Worm (Caenorhabditis elegans) whole organism, L1 larva: ENCODE results near the gene gcn-2.
A peak's percentile ranks its signal among the peaks of the same experiment; 100 is the strongest.
"Not testable (repeated sequence)": the region's sequence is repeated elsewhere in the genome, so short reads cannot be mapped to it uniquely, and the experiment has no call there.

Experiments used
- C16A3.4 ChIP-seq: fragments of 150-350 bp; optimal IDR thresholded peaks from 2 replicates; lab custom pipeline; 2014; ENCODE audit warnings: missing biosample characterization, missing genetic modification characterization
- C34B4.2 ChIP-seq: sonication (generic microtip); optimal IDR thresholded peaks from 2 replicates; lab custom pipeline; 2017; ENCODE audit warnings: mild to moderate bottlenecking, missing genetic modification characterization, missing compliant biosample characterization
- Y116A8C.19 ChIP-seq: sonication (generic microtip); optimal IDR thresholded peaks from 2 replicates; lab custom pipeline; 2016; ENCODE audit warnings: missing compliant biosample characterization, missing genetic modification characterization, borderline replicate concordance
- aha-1 ChIP-seq: fragments of 150-350 bp; optimal IDR thresholded peaks from 2 replicates; lab custom pipeline; 2014; ENCODE audit warnings: missing biosample characterization, missing genetic modification characterization
- alr-1 ChIP-seq: fragments of 200-800 bp; sonication (Bioruptor generic); optimal IDR thresholded peaks from 2 replicates; lab custom pipeline; 2018; ENCODE audit warnings: borderline replicate concordance, mild to moderate bottlenecking, missing genetic modification characterization, missing compliant biosample characterization
- aly-2 ChIP-seq: fragments of 150-350 bp; optimal IDR thresholded peaks from 2 replicates; lab custom pipeline; 2014; ENCODE audit warnings: missing biosample characterization, missing genetic modification characterization
- ama-1 ChIP-seq: fragments of 150-350 bp; optimal IDR thresholded peaks from 2 replicates; lab custom pipeline; 2014
- blmp-1 ChIP-seq: fragments of 150-350 bp; optimal IDR thresholded peaks from 2 replicates; lab custom pipeline; 2014; ENCODE audit warnings: missing biosample characterization, missing genetic modification characterization
- efl-1 ChIP-seq, 4 experiments: fragments of 150-350 bp; optimal IDR thresholded peaks in 3 of 4; peaks in 1 of 4; 1 replicate in 1 of 4; 2 replicates in 3 of 4; lab custom pipeline; 2014; ENCODE audit warnings: missing biosample characterization in 2 of 4, missing genetic modification characterization in 2 of 4, missing genetic modification reagents in 2 of 4
- egl-13 ChIP-seq: sonication (generic microtip); optimal IDR thresholded peaks from 2 replicates; lab custom pipeline; 2016; ENCODE audit warnings: missing genotype, missing genetic modification reagents, missing genetic modification characterization, missing compliant biosample characterization
- elt-2 ChIP-seq: sonication (generic microtip); optimal IDR thresholded peaks from 2 replicates; lab custom pipeline; 2016; ENCODE audit warnings: missing genetic modification characterization, mild to moderate bottlenecking, inconsistent platforms, missing compliant biosample characterization, missing genetic modification reagents
- irx-1 ChIP-seq: sonication (generic microtip); optimal IDR thresholded peaks from 2 replicates; lab custom pipeline; 2016; ENCODE audit warnings: missing genetic modification characterization, missing compliant biosample characterization
- lin-14 ChIP-seq: fragments of 200-800 bp; sonication (Bioruptor generic); optimal IDR thresholded peaks from 2 replicates; lab custom pipeline; 2018; ENCODE audit warnings: mild to moderate bottlenecking, missing genetic modification characterization, moderate library complexity, missing compliant biosample characterization
- lin-15B ChIP-seq: fragments of 150-350 bp; sonication (generic microtip); optimal IDR thresholded peaks from 3 replicates; lab custom pipeline; 2014; ENCODE audit warnings: missing biosample characterization, missing genetic modification characterization
- lin-35 ChIP-seq, 2 experiments: fragments of 150-350 bp; optimal IDR thresholded peaks; 2 replicates each; lab custom pipeline; 2014; ENCODE audit warnings: missing biosample characterization in 2 of 2, missing genetic modification characterization in 2 of 2, missing genetic modification reagents in 2 of 2
- mdl-1 ChIP-seq, 2 experiments: fragments of 150-350 bp; optimal IDR thresholded peaks; 2 replicates each; lab custom pipeline; 2014 to 2017; ENCODE audit warnings: missing biosample characterization in 2 of 2, missing genetic modification characterization in 2 of 2, inconsistent platforms in 1 of 2
- nhr-11 ChIP-seq: fragments of 150-350 bp; optimal IDR thresholded peaks from 2 replicates; lab custom pipeline; 2014; ENCODE audit warnings: missing biosample characterization, missing genetic modification characterization
- nhr-12 ChIP-seq: sonication (generic microtip); optimal IDR thresholded peaks from 2 replicates; lab custom pipeline; 2017; ENCODE audit warnings: missing biosample characterization, missing genetic modification characterization
- nhr-19 ChIP-seq: fragments of 200-800 bp; sonication (Bioruptor generic); conservative IDR thresholded peaks from 2 replicates; pipeline ENCODE4 v1.3.6; 2022; ENCODE audit warnings: missing genetic modification characterization, missing compliant biosample characterization
- nhr-20 ChIP-seq: sonication (generic microtip); optimal IDR thresholded peaks from 2 replicates; lab custom pipeline; 2016; ENCODE audit warnings: mild to moderate bottlenecking, missing genetic modification characterization, missing compliant biosample characterization
- nhr-71 ChIP-seq: sonication (generic microtip); optimal IDR thresholded peaks from 2 replicates; lab custom pipeline; 2016; ENCODE audit warnings: mild to moderate bottlenecking, missing genetic modification characterization, moderate library complexity, missing compliant biosample characterization
- nhr-76 ChIP-seq: sonication (generic microtip); optimal IDR thresholded peaks from 2 replicates; lab custom pipeline; 2017; ENCODE audit warnings: missing biosample characterization, missing genetic modification characterization
- nhr-85 ChIP-seq: sonication (generic microtip); peaks from one replicate; lab custom pipeline; 2016; ENCODE audit warnings: missing genetic modification characterization, inconsistent platforms, missing compliant biosample characterization
- nhr-90 ChIP-seq: sonication (generic microtip); optimal IDR thresholded peaks from 2 replicates; lab custom pipeline; 2016; ENCODE audit warnings: mild to moderate bottlenecking, missing genetic modification characterization, missing compliant biosample characterization; ENCODE audit not compliant: poor library complexity
- pag-3 ChIP-seq: sonication (generic microtip); optimal IDR thresholded peaks from 2 replicates; lab custom pipeline; 2017; ENCODE audit warnings: missing genetic modification characterization, mild to moderate bottlenecking, missing compliant biosample characterization, antibody characterized with exemption, borderline replicate concordance; ENCODE audit not compliant: insufficient read depth
- pax-3 ChIP-seq: fragments of 200-800 bp; sonication (Bioruptor generic); optimal IDR thresholded peaks from 2 replicates; lab custom pipeline; 2018; ENCODE audit warnings: mild to moderate bottlenecking, missing genetic modification characterization, moderate library complexity, missing compliant biosample characterization
- snu-23 ChIP-seq: sonication (generic microtip); optimal IDR thresholded peaks from 2 replicates; lab custom pipeline; 2016; ENCODE audit warnings: missing genetic modification characterization, missing compliant biosample characterization
- sptf-1 ChIP-seq: fragments of 150-350 bp; optimal IDR thresholded peaks from 2 replicates; lab custom pipeline; 2014; ENCODE audit warnings: missing biosample characterization, missing genetic modification characterization
- tbx-2 ChIP-seq: sonication (generic microtip); optimal IDR thresholded peaks from 2 replicates; lab custom pipeline; 2016; ENCODE audit warnings: missing genetic modification characterization, missing compliant biosample characterization
- unc-62 ChIP-seq: fragments of 150-350 bp; optimal IDR thresholded peaks from 2 replicates; lab custom pipeline; 2014; ENCODE audit warnings: missing biosample characterization, missing genetic modification reagents, missing genetic modification characterization
- unc-98 ChIP-seq: fragments of 200-800 bp; sonication (Bioruptor generic); IDR thresholded peaks from 2 replicates; pipeline ENCODE4 v1.3.6; 2022; ENCODE audit warnings: missing genetic modification characterization, missing compliant biosample characterization
- vab-15 ChIP-seq: sonication (generic microtip); optimal IDR thresholded peaks from 2 replicates; lab custom pipeline; 2017; ENCODE audit warnings: missing genotype, mild to moderate bottlenecking, missing genetic modification characterization, missing compliant biosample characterization
- xbp-1 ChIP-seq: sonication (generic microtip); optimal IDR thresholded peaks from 2 replicates; lab custom pipeline; 2016; ENCODE audit warnings: missing genetic modification characterization, missing compliant biosample characterization
- zag-1 ChIP-seq: fragments of 150-350 bp; optimal IDR thresholded peaks from 2 replicates; lab custom pipeline; 2014; ENCODE audit warnings: missing biosample characterization, missing genetic modification characterization

Gene gcn-2

DNA sequence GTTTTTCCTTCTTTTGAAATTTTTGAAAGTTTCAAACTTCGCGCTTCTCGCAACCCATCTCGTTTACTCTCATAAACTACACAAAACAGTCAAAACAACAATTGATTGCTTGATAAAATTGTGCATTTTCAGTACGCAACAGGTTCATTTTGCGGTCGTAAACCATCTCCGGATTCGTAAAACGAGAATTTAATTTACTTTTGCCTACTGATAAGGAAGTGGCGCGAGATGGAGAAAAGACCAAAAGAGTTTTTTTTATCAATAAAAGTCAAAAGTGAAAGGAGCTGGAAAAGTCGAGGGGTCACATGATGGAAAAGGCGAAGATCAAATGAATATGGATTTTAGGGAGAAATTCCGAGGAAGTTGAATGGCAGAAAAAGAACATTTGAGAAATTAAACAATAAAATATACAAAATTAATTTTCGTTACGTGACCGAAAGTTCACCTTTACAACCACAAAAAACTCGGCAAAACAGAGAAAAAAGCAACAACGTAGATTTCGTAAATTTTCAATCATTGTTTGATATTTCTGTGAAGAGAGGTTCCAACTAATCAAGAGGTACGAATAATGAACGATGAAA, 5.0 kb upstream of the gcn-2 start, which contains the start of gene F42G4.6:
F42G4.6 (plus strand) TSS at position 531 of the 581 bp plus-strand sequence.
- TF ChIP-seq mdl-1 (tag; optimal IDR thresholded peaks at IDR 0.05; lab: Kevin White, UChicago) (peak in 1 of 2 experiments; percentile 19), irx-1 (no peak), blmp-1 (tag; lab: Kevin White, UChicago) (peak; percentile 3), lin-35 (GFP tag; optimal IDR thresholded peaks at IDR 0.05; lab: Kevin White, UChicago) (peak in 1 of 2 experiments; percentile 19), nhr-90 (tag; lab: Kevin White, UChicago) (peak; percentile 6), efl-1 (optimal IDR thresholded peaks at IDR 0.05; lab: Kevin White, UChicago) (no peak), efl-1 (GFP tag; optimal IDR thresholded peaks at IDR 0.05 in 1 of 2; lab: Kevin White, UChicago) (no peak), nhr-71 (no peak), Y116A8C.19 (tag; lab: Kevin White, UChicago) (no peak), elt-2 (tag; lab: Kevin White, UChicago) (peak; percentile 87), pag-3 (no peak), nhr-20 (tag; lab: Kevin White, UChicago) (peak; percentile 34)

DNA sequence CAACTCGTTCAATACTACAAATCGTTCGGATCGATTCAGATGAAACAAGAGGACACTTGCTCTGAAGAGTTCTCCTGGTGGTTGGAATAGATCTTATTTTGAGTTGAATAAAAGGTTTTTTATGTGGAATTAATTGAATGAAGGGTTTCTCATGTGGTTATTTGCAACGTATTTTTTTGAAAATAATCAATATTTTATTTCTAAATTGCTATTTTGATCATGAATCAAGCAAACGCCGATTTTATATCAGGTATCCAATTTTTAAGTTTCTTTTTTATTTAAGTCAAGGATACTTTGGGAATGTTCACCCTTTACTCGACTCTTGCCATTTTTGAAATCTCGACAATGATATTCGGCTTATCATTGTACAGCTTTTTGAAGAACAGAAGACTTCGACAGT, 3.4 kb upstream of the gcn-2 start, which contains the start of gene Y81G3A.2:
Y81G3A.2 (plus strand) TSS at position 301 of the 400 bp plus-strand sequence.
- not testable (repeated sequence) for TF ChIP-seq nhr-20, elt-2, alr-1 (tag; lab: Kevin White, UChicago)

DNA sequence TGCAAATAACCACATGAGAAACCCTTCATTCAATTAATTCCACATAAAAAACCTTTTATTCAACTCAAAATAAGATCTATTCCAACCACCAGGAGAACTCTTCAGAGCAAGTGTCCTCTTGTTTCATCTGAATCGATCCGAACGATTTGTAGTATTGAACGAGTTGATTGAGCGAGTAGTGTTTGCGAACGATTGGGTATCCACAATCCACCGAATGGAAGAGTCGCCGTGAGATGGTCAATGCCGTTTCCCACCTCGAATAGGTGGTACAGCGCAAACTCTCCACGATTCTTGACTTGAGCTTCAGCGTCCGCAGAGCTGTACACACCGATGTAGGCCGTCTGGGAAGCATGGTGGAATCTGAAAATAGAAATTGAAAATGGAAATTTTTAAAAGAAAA, 1.6 kb upstream of the gcn-2 start, which contains the start of gene Y81G3A.6:
Y81G3A.6 (minus strand) TSS at position 101 of the 400 bp plus-strand sequence.
- not testable (repeated sequence) for TF ChIP-seq alr-1 (tag; lab: Kevin White, UChicago); C16A3.4; zag-1

DNA sequence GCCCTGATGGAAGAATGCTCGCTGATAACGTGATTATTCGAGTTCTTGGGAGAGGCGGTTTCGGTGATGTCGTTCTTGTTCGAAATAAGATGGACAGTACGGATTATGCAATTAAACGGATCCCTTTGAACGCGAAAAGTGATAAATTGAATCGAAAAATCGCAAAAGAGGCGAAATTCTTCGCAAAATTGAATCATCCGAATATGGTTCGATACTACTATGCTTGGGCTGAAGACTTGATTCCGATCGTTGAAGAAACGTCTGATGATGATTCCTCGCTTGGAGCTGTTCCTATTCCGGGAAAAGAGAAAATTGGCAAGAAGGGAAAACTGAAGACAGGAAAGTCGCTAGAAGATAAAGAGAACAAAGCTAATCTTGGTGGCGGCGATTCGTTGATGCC, 2.0 kb downstream of the gcn-2 start:
- TF ChIP-seq efl-1 (optimal IDR thresholded peaks at IDR 0.05; lab: Kevin White, UChicago): no peak
- peak in 1 of 2 experiments; percentile 54 for TF ChIP-seq efl-1 (GFP tag; optimal IDR thresholded peaks at IDR 0.05 in 1 of 2; lab: Kevin White, UChicago)
- no peak for TF ChIP-seq nhr-20 (tag; lab: Kevin White, UChicago)

DNA sequence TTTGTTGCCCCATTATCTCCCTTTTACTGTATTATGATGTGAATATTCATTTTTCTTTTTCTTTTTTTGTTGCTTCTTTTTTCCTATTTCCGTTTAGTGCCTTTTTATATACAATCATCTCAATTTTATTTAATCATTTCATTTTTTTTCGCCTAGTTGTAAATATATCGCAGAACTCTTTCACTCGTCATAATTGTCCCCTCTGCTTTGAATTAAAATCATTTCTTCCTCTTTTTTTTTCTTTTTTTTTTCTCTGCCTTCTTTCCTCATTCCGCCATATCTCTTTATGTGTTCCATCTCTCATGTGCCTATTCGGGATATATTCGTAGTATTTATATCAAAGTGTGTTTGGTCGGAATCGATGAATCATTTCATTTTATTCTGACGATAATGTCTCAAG, 7.2 kb downstream of the gcn-2 start, which contains the start of gene Y81G3A.4:
Y81G3A.4 (plus strand) TSS at position 301 of the 400 bp plus-strand sequence.
- TF ChIP-seq nhr-76 (tag; lab: Kevin White, UChicago) (no peak), nhr-12 (tag; lab: Kevin White, UChicago) (no peak)

DNA sequence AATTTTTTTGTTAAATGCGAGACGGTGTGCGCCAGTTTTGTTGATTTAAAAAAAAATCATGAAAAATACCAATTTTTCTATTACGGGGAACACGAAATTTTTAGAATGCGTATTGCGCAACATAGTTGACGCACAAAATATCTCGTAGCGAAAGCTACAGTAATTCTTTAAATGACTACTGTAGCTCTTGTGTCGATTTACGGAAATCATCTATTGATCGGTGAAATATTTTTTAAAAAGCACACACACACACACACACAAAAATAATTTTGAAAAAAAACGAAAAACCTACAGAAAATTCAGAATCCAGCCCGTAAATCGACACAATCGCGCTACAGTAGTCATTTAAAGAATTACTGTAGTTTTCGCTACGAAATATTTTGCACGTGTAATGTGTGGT, 7.9 kb downstream of the gcn-2 start:
- TF ChIP-seq lin-35 (GFP tag; optimal IDR thresholded peaks at IDR 0.05; lab: Kevin White, UChicago): no peak
- TF ChIP-seq unc-98: no peak
- no peak for TF ChIP-seq snu-23 (GFP tag; lab: Kevin White, UChicago)

DNA sequence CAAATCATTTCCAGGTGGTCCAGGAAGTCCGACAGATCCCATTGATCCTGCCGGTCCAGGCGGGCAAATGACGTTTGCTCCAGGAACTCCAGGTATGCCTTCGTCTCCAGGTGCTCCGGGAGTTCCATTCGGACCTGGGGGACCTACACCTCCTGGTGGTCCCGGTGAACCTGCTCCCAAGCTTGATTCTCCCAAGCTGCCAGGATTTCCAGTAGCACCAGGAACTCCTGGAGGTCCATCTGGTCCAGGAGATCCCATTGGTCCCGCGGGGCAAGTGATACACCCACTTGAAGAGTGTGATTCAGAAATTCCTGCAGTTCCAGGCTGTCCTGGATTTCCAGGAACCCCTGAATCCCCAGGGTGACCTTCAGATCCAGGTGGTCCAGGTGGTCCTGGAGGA, 12.4 kb downstream of the gcn-2 start:
- TF ChIP-seq sptf-1 (no peak), nhr-90 (tag; lab: Kevin White, UChicago) (no peak), nhr-11 (tag; lab: Kevin White, UChicago) (no peak), C34B4.2 (tag; lab: Kevin White, UChicago) (no peak), nhr-19 (GFP tag; lab: Robert Waterston, UW) (no peak), xbp-1 (tag; lab: Kevin White, UChicago) (no peak), aha-1 (no peak), lin-14 (GFP tag; lab: Kevin White, UChicago) (no peak), pax-3 (tag; lab: Kevin White, UChicago) (no peak), efl-1 (optimal IDR thresholded peaks at IDR 0.05; lab: Kevin White, UChicago) (no peak), efl-1 (GFP tag; optimal IDR thresholded peaks at IDR 0.05 in 1 of 2; lab: Kevin White, UChicago) (peak in 1 of 2 experiments; percentile 85), aly-2 (tag; lab: Kevin White, UChicago) (no peak), vab-15 (tag; lab: Kevin White, UChicago) (no peak), egl-13 (tag; lab: Kevin White, UChicago) (no peak), tbx-2 (tag; lab: Kevin White, UChicago) (no peak), lin-15B (tag; lab: Kevin White, UChicago) (no peak), ama-1 (no peak), nhr-85 (peak; percentile 9), unc-62 (no peak)
